Worm (Caenorhabditis elegans): ENCODE data around the gene nspb-1.
A peak's percentile ranks its signal among the peaks of the same experiment; 100 is the strongest.

nspb-1 gene

DNA sequence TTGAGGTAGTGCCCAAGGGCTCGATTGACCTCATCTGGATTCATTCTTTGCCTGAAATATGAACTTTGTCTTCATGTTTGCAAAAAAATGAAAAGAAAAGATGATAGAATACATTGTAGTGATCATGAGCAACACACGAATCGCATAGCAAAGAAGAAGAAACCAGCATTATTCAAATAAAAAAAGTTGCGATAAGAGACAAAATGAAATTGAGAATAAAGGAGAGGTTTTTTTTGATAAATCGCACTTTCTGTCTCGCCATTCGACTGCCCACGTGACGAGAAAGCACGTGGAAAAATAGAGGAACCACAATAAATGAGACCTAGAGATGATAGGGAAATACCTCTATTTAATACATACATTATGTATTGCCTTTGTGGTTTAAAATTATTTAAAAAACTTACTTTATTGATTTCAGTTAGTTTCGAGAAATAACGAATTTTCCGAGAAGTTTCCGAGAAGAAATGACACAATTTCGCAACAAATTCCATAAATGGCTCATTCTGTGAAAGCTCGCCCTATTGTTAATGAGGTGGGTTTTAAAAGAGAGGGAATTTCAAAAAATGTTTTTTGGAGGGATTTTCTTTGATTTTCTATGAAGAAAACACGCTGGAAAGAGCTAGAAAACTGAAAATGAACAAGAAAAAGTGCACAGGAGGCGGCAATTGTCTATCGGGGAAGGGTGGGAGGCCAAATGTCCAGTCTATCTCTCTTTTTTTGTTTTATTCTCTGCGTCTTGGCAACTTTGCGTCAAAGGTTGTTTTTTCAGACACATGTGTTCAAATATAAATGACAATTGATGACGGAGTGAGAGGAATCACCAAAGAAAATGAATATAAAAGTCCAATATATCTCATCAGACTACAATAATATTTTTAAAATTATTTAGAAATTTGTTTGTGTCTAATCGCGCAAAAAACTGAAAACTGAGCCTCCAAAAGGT, 35.3 kb downstream of the nspb-1 start, which contains the start of gene paqr-1:
paqr-1 (minus strand) TSS at position 51 of the 943 bp plus-strand sequence.
- peak; percentile 21 for TF ChIP-seq hlh-11 (tag; optimal IDR thresholded peaks at IDR 0.05)
- TF ChIP-seq nhr-10 (tag; optimal IDR thresholded peaks at IDR 0.05) = no peak
- 0 out of 2 replicates have a peak, but pooled peaks have one; percentile 19 for TF ChIP-seq hmg-1.1 (GFP tag; IDR thresholded peaks at IDR 0.05)
- TF ChIP-seq nhr-102 (tag; optimal IDR thresholded peaks at IDR 0.05) = no peak
- peak; percentile 56 for TF ChIP-seq aha-1 (tag)
- TF ChIP-seq vab-7 (GFP tag; IDR thresholded peaks at IDR 0.05) = no peak
- peak in 1 of 2 experiments; percentile 43 for TF ChIP-seq lsy-2 (tag; optimal IDR thresholded peaks at IDR 0.05)
- TF ChIP-seq mxl-2 (GFP tag; conservative IDR thresholded peaks at IDR 0.05) = no peak
- peak; percentile 72 for TF ChIP-seq dpl-1 (GFP tag; optimal IDR thresholded peaks at IDR 0.05)
- TF ChIP-seq lin-38 (GFP tag; IDR thresholded peaks at IDR 0.05) = 0 out of 2 replicates have a peak, but pooled peaks have one; percentile 22
- TF ChIP-seq hlh-30 (tag; optimal IDR thresholded peaks at IDR 0.05; ENCODE audit: insufficient read depth) = peak; percentile 82
- peak; percentile 56 for TF ChIP-seq dve-1 (tag; optimal IDR thresholded peaks at IDR 0.05; ENCODE audit: insufficient read depth)
- TF ChIP-seq unc-62 (GFP tag; optimal IDR thresholded peaks at IDR 0.05 in 1 of 2) = peak in 1 of 2 experiments; percentile 9
- TF ChIP-seq unc-62 (tag; optimal IDR thresholded peaks at IDR 0.05) = no peak
- peak; percentile 34 for TF ChIP-seq mep-1 (tag; optimal IDR thresholded peaks at IDR 0.05)
- TF ChIP-seq mdl-1 (tag; optimal IDR thresholded peaks at IDR 0.05) = peak in 1 of 2 experiments; percentile 74
- no peak for TF ChIP-seq Y48G9A.11 (GFP tag; IDR thresholded peaks at IDR 0.05)
- TF ChIP-seq dmd-6 (GFP tag; IDR thresholded peaks at IDR 0.05) = peak; percentile 58
- no peak for TF ChIP-seq skn-1 (tag; optimal IDR thresholded peaks at IDR 0.05)
- peak in 1 of 2 experiments; percentile 7 for TF ChIP-seq daf-16 (GFP tag; optimal IDR thresholded peaks at IDR 0.05)
- peak; percentile 55 for TF ChIP-seq daf-16 (tag; optimal IDR thresholded peaks at IDR 0.05)
- TF ChIP-seq cey-2 (tag; optimal IDR thresholded peaks at IDR 0.05; ENCODE audit: borderline replicate concordance, insufficient read depth) = peak; percentile 80
- peak; percentile 49 for TF ChIP-seq mxl-3 (GFP tag; optimal IDR thresholded peaks at IDR 0.05)
- peak; percentile 23 for TF ChIP-seq mes-2 (tag; optimal IDR thresholded peaks at IDR 0.05; ENCODE audit: poor library complexity, severe bottlenecking)

ce11 chrIV:6554865-6555264, 36.0 kb downstream of the nspb-1 start:
- peak; percentile 26 for TF ChIP-seq nhr-48 (tag; optimal IDR thresholded peaks at IDR 0.05)
- TF ChIP-seq spr-1 (tag; optimal IDR thresholded peaks at IDR 0.05) = no peak
- TF ChIP-seq nhr-102 (tag; optimal IDR thresholded peaks at IDR 0.05) = peak; percentile 3
- no peak for TF ChIP-seq ceh-62 (tag; optimal IDR thresholded peaks at IDR 0.05)
- no peak for TF ChIP-seq madf-9 (GFP tag; conservative IDR thresholded peaks at IDR 0.05)
- TF ChIP-seq daf-19 (GFP tag; conservative IDR thresholded peaks at IDR 0.05) = no peak
- TF ChIP-seq ceh-28 (tag; optimal IDR thresholded peaks at IDR 0.05) = no peak
- TF ChIP-seq nhr-10 (tag; optimal IDR thresholded peaks at IDR 0.05) = peak; percentile 54
- TF ChIP-seq D1046.2 (GFP tag; IDR thresholded peaks at IDR 0.05) = no peak
- TF ChIP-seq gei-8 (GFP tag; optimal IDR thresholded peaks at IDR 0.05) = no peak
- TF ChIP-seq nhr-111 (GFP tag; optimal IDR thresholded peaks at IDR 0.05) = no peak
- peak; percentile 50; the same call in 1 of the 2 replicates for TF ChIP-seq lin-1 (GFP tag; IDR thresholded peaks at IDR 0.05)
- peak; percentile 91 for TF ChIP-seq nhr-28 (tag; optimal IDR thresholded peaks at IDR 0.05)
- peak; percentile 42; the same call in 1 of the 2 replicates for TF ChIP-seq pha-4 (GFP tag; IDR thresholded peaks at IDR 0.05)
- no peak for TF ChIP-seq pha-4 (tag; optimal IDR thresholded peaks at IDR 0.05)
- TF ChIP-seq mdl-1 (tag; optimal IDR thresholded peaks at IDR 0.05) = peak in 1 of 2 experiments; percentile 56
- no peak for TF ChIP-seq nhr-41 (GFP tag; IDR thresholded peaks at IDR 0.05)
- peak; percentile 48 for TF ChIP-seq ztf-7 (tag; optimal IDR thresholded peaks at IDR 0.05)
- TF ChIP-seq lsy-2 (tag; optimal IDR thresholded peaks at IDR 0.05) = no peak
- TF ChIP-seq skn-1 (tag; optimal IDR thresholded peaks at IDR 0.05) = peak; percentile 5
- peak; percentile 83 for TF ChIP-seq hlh-11 (tag; optimal IDR thresholded peaks at IDR 0.05)
- peak; percentile 88 for TF ChIP-seq dve-1 (tag; optimal IDR thresholded peaks at IDR 0.05; ENCODE audit: insufficient read depth)
- TF ChIP-seq dpl-1 (GFP tag; optimal IDR thresholded peaks at IDR 0.05) = no peak
- peak; percentile 61 for TF ChIP-seq php-3 (GFP tag; IDR thresholded peaks at IDR 0.05)
- peak; percentile 74 for TF ChIP-seq mxl-3 (GFP tag; optimal IDR thresholded peaks at IDR 0.05)
- TF ChIP-seq nhr-77 (tag; optimal IDR thresholded peaks at IDR 0.05) = peak; percentile 59
- peak; percentile 79 for TF ChIP-seq hlh-30 (tag; optimal IDR thresholded peaks at IDR 0.05; ENCODE audit: insufficient read depth)
- TF ChIP-seq ZK546.5 (tag; optimal IDR thresholded peaks at IDR 0.05) = no peak
- peak; percentile 84 for TF ChIP-seq dmd-6 (GFP tag; IDR thresholded peaks at IDR 0.05)
- peak; percentile 66 for TF ChIP-seq mes-2 (tag; optimal IDR thresholded peaks at IDR 0.05; ENCODE audit: poor library complexity, severe bottlenecking)
- no peak for TF ChIP-seq zip-2 (tag; optimal IDR thresholded peaks at IDR 0.05)
- no peak for TF ChIP-seq daf-16 (GFP tag; optimal IDR thresholded peaks at IDR 0.05)
- TF ChIP-seq daf-16 (tag; optimal IDR thresholded peaks at IDR 0.05) = peak; percentile 66
- TF ChIP-seq tra-1 (GFP tag; IDR thresholded peaks at IDR 0.05) = 0 out of 2 replicates have a peak, but pooled peaks have one; percentile 14

Data from whole organism, L4 larva.